Worm (Caenorhabditis elegans): ENCODE measurements around the gene seip-1.

DNA sequence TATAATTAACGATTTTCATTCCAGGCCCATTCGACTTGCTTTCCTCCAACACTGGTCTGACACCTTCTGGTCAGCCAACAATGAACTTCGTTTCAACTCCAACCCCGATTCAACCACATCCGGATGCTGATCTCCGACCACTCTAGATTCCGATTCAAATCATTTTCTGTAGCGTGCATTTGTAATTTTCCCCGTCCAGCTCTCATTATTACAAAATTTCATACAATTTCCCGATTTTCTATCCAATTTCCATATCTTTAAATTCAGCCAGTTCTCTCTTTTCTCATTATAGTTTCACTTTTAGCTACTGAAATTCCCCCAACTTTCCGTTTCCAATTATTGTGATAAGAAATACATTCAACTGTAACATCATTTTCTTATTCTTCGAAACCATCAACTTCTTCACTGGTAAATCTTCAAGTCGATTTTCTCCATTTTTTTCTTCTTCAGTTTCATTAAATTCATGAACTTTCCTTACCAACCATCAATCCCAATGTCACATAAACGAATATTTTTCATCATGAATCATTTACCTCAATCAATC lies 37.4 kb downstream of the seip-1 start:
- TF ChIP-seq unc-130 (tag; optimal IDR thresholded peaks at IDR 0.05) (no peak), nhr-237 (tag; optimal IDR thresholded peaks at IDR 0.05) (no peak), pqm-1 (tag; optimal IDR thresholded peaks at IDR 0.05) (no peak), lin-13 (GFP tag; optimal IDR thresholded peaks at IDR 0.05) (no peak), ceh-82 (tag; optimal IDR thresholded peaks at IDR 0.05) (no peak), fkh-8 (tag; optimal IDR thresholded peaks at IDR 0.05) (no peak), nhr-90 (tag; optimal IDR thresholded peaks at IDR 0.05; ENCODE audit: poor library complexity) (no peak), ztf-11 (tag; optimal IDR thresholded peaks at IDR 0.05) (no peak), dpl-1 (GFP tag; optimal IDR thresholded peaks at IDR 0.05) (no peak), blmp-1 (tag; optimal IDR thresholded peaks at IDR 0.05) (no peak), skn-1 (tag; optimal IDR thresholded peaks at IDR 0.05) (no peak), unc-62 (GFP tag; optimal IDR thresholded peaks at IDR 0.05) (no peak), mdl-1 (tag; optimal IDR thresholded peaks at IDR 0.05) (no peak), lin-15B (tag; optimal IDR thresholded peaks at IDR 0.05) (no peak)
